Fruit fly (Drosophila melanogaster): ENCODE data around the gene Peritrophin-15b.

Gene Peritrophin-15b

DNA sequence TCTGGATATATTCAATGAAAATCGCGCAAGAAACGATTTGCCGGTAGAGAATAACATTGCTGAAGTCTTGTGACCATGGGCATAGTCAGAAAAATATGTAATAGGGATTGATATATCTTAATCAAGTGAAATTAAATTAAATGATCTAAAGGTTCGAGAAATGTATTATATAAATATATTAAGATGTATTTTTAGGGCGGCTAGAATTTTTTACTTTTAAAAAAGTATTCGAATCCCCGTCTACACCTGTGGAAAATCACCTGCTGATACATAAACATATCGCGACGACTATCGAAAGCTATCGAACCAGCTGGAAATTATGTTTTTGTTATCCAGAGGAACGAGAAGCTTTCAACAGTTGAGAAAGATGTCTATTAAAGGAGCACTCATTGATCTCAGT, 18.0 kb downstream of the Peritrophin-15b start, which contains the start of the genes CG13390 and CG17294 (continued):
- TF ChIP-seq CG9817 (tag; optimal IDR thresholded peaks at IDR 0.05) (peak; percentile 100), scrt (GFP tag; optimal IDR thresholded peaks at IDR 0.05) (peak; percentile 98), TFAM (GFP tag; optimal IDR thresholded peaks at IDR 0.05) (peak; percentile 91), Dll (GFP tag; IDR thresholded peaks at IDR 0.05; ENCODE audit: partially characterized antibody) (peak; percentile 86), Hmr (GFP tag; optimal IDR thresholded peaks at IDR 0.05) (peak; percentile 100), CG2712 (tag; optimal IDR thresholded peaks at IDR 0.05) (peak; percentile 100), Chrac-16 (GFP tag; optimal IDR thresholded peaks at IDR 0.05) (peak; percentile 99), nom (GFP tag; optimal IDR thresholded peaks at IDR 0.05) (peak; percentile 99), sc (optimal IDR thresholded peaks at IDR 0.05) (no peak), sc (GFP tag; optimal IDR thresholded peaks at IDR 0.05) (peak; percentile 99), Six4 (GFP tag; optimal IDR thresholded peaks at IDR 0.05) (peak; percentile 99), tin (GFP tag; optimal IDR thresholded peaks at IDR 0.05) (peak; percentile 99), trem (tag; optimal IDR thresholded peaks at IDR 0.05) (peak; percentile 97), ranshi (GFP tag; IDR thresholded peaks at IDR 0.05) (peak; percentile 100), abd-A (tag; optimal IDR thresholded peaks at IDR 0.05) (peak; percentile 98), CG10321 (GFP tag; IDR thresholded peaks at IDR 0.05) (peak; percentile 90), dpn (GFP tag; optimal IDR thresholded peaks at IDR 0.05) (peak; percentile 96 to 100), dysf (GFP tag; IDR thresholded peaks at IDR 0.05) (peak; percentile 100), Ets65A (GFP tag) (peak; percentile 97), CG7357 (GFP tag; IDR thresholded peaks at IDR 0.05) (peak; percentile 98), knrl (GFP tag; IDR thresholded peaks at IDR 0.05; ENCODE audit: partially characterized antibody) (peak; percentile 76), zfh1 (GFP tag; IDR thresholded peaks at IDR 0.05) (peak; percentile 100), CG34376 (GFP tag; optimal IDR thresholded peaks at IDR 0.05) (peak; percentile 100), CG31388 (GFP tag; optimal IDR thresholded peaks at IDR 0.05) (peak; percentile 99), CHES-1-like (GFP tag; optimal IDR thresholded peaks at IDR 0.05) (peak; percentile 87), Atf6 (GFP tag; IDR thresholded peaks at IDR 0.05) (peak; percentile 100), Bteb2 (GFP tag; optimal IDR thresholded peaks at IDR 0.05) (peak; percentile 98), CG16813 (GFP tag; IDR thresholded peaks at IDR 0.05; ENCODE audit: partially characterized antibody) (peak; percentile 68), tll (GFP tag; optimal IDR thresholded peaks at IDR 0.05) (peak in 1 of 2 experiments; percentile 84), ttk (GFP tag; IDR thresholded peaks at IDR 0.05) (peak; percentile 99), emc (GFP tag; optimal IDR thresholded peaks at IDR 0.05) (peak; percentile 91), yki (optimal IDR thresholded peaks at IDR 0.05) (no peak), mld (GFP tag; IDR thresholded peaks at IDR 0.05; ENCODE audit: partially characterized antibody) (no peak), slou (GFP tag; optimal IDR thresholded peaks at IDR 0.05) (peak; percentile 99), Sin3A (optimal IDR thresholded peaks at IDR 0.05) (no peak), CG7987 (GFP tag; optimal IDR thresholded peaks at IDR 0.05) (peak; percentile 98), CG7786 (GFP tag; optimal IDR thresholded peaks at IDR 0.05) (peak; percentile 91), Adf1 (GFP tag; IDR thresholded peaks at IDR 0.05) (peak; percentile 93), CG1832 (GFP tag; optimal IDR thresholded peaks at IDR 0.05) (peak; percentile 2), Asciz (GFP tag; optimal IDR thresholded peaks at IDR 0.05) (peak; percentile 99), sug (tag; optimal IDR thresholded peaks at IDR 0.05) (peak; percentile 99), cas (GFP tag; IDR thresholded peaks at IDR 0.05) (peak; percentile 99), CG9797 (GFP tag; optimal IDR thresholded peaks at IDR 0.05) (peak; percentile 65), CG4282 (GFP tag; optimal IDR thresholded peaks at IDR 0.05) (peak; percentile 81), CG4617 (GFP tag; optimal IDR thresholded peaks at IDR 0.05; ENCODE audit: borderline replicate concordance) (peak; percentile 99), Hr51 (GFP tag; optimal IDR thresholded peaks at IDR 0.05) (peak; percentile 96 to 100), aop (GFP tag; IDR thresholded peaks at IDR 0.05) (peak; percentile 97), Ada2b (GFP tag; IDR thresholded peaks at IDR 0.05) (peak; percentile 100), CG12071 (GFP tag; optimal IDR thresholded peaks at IDR 0.05) (peak; percentile 99), pho (GFP tag; optimal IDR thresholded peaks at IDR 0.05) (peak; percentile 95), Hand (GFP tag; optimal IDR thresholded peaks at IDR 0.05) (peak; percentile 99)
